Worm (Caenorhabditis elegans): Measurements from ENCODE around the gene str-171.

Gene str-171

DNA sequence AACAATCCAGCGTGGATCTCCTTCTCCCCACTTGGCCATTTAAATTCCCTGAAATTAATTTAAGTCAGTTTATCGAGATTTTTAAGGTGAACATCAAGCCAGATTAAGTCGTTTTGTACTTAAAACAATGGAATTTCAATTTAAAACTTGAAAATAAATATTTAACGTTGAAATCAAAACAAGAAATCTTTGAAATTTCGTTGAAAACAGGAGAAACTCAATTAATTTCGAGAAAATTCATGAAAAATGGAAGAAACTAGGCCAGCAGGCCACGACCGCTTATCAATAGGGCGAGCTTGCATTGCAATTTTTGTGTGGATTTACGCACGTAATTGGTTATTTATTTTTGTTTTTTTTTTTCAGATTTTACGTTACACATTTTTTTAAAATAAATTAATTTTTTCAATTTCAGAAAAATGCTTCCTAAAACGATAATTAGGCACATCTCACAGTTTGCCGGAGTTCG, 47.0 kb downstream of the str-171 start, which contains the start of the genes ahsa-1 and C01G10.7 (continued):
- TF ChIP-seq R02D3.7 (tag; optimal IDR thresholded peaks at IDR 0.05): peak; percentile 89
- no peak for TF ChIP-seq zip-2 (tag; optimal IDR thresholded peaks at IDR 0.05)
- TF ChIP-seq set-16 (GFP tag; IDR thresholded peaks at IDR 0.05): no peak
- peak; percentile 8 for TF ChIP-seq nhr-10 (tag; optimal IDR thresholded peaks at IDR 0.05)
- no peak for TF ChIP-seq lin-29 (GFP tag; IDR thresholded peaks at IDR 0.05)
- 0 out of 2 replicates have a peak, but pooled peaks have one; percentile 12 for TF ChIP-seq tag-97 (GFP tag; IDR thresholded peaks at IDR 0.05)
- TF ChIP-seq mdl-1 (tag; optimal IDR thresholded peaks at IDR 0.05): peak in 1 of 2 experiments; percentile 13
- peak; percentile 80 for TF ChIP-seq fkh-10 (GFP tag; optimal IDR thresholded peaks at IDR 0.05)
- TF ChIP-seq egl-43 (GFP tag; IDR thresholded peaks at IDR 0.05): no peak
- no peak for TF ChIP-seq sdz-12 (GFP tag; optimal IDR thresholded peaks at IDR 0.05)
- TF ChIP-seq ZK337.2 (GFP tag; IDR thresholded peaks at IDR 0.05): peak; percentile 91
- TF ChIP-seq ztf-7 (tag; optimal IDR thresholded peaks at IDR 0.05): peak; percentile 40
- TF ChIP-seq pha-4 (GFP tag; IDR thresholded peaks at IDR 0.05): peak; percentile 54; the same call in 1 of the 2 replicates
- peak; percentile 97 for TF ChIP-seq pha-4 (tag; optimal IDR thresholded peaks at IDR 0.05)
- no peak for TF ChIP-seq lin-39 (tag; optimal IDR thresholded peaks at IDR 0.05)
- TF ChIP-seq vab-7 (GFP tag; IDR thresholded peaks at IDR 0.05): peak; percentile 49; the same call in 1 of the 2 replicates
- no peak for TF ChIP-seq nhr-48 (tag; optimal IDR thresholded peaks at IDR 0.05)
- no peak for TF ChIP-seq zag-1 (tag; optimal IDR thresholded peaks at IDR 0.05)
- no peak for TF ChIP-seq gei-8 (GFP tag; optimal IDR thresholded peaks at IDR 0.05)
- TF ChIP-seq Y5F2A.4 (GFP tag; optimal IDR thresholded peaks at IDR 0.05): no peak
- peak; percentile 56 for TF ChIP-seq F49E8.2 (tag; optimal IDR thresholded peaks at IDR 0.05; ENCODE audit: borderline replicate concordance)
- no peak for TF ChIP-seq snpc-4 (tag; optimal IDR thresholded peaks at IDR 0.05)
- TF ChIP-seq F10B5.3 (tag; optimal IDR thresholded peaks at IDR 0.05): no peak
- TF ChIP-seq F37D6.2 (tag; optimal IDR thresholded peaks at IDR 0.05): peak; percentile 70
- TF ChIP-seq nhr-11 (tag; optimal IDR thresholded peaks at IDR 0.05): peak; percentile 66
- no peak for TF ChIP-seq dve-1 (tag; optimal IDR thresholded peaks at IDR 0.05; ENCODE audit: insufficient read depth)
- no peak for TF ChIP-seq zip-11 (GFP tag; IDR thresholded peaks at IDR 0.05)
- peak; percentile 58; the same call in 1 of the 2 replicates for TF ChIP-seq tra-1 (GFP tag; IDR thresholded peaks at IDR 0.05)
- peak; percentile 45 to 64; a peak in 2 of 4 replicates for TF ChIP-seq madf-5 (GFP tag; IDR thresholded peaks at IDR 0.05)
- TF ChIP-seq Y75B8A.6 (GFP tag; IDR thresholded peaks at IDR 0.05): no peak
- no peak for TF ChIP-seq nhr-237 (tag; optimal IDR thresholded peaks at IDR 0.05)
- TF ChIP-seq pqm-1 (tag; optimal IDR thresholded peaks at IDR 0.05): peak; percentile 72
- TF ChIP-seq nhr-111 (GFP tag; optimal IDR thresholded peaks at IDR 0.05): no peak
- TF ChIP-seq ceh-20 (GFP tag; IDR thresholded peaks at IDR 0.05): peak; percentile 67; the same call in 1 of the 2 replicates
- TF ChIP-seq hlh-30 (tag; optimal IDR thresholded peaks at IDR 0.05; ENCODE audit: insufficient read depth): no peak
- TF ChIP-seq nhr-42 (GFP tag; IDR thresholded peaks at IDR 0.05): peak; percentile 46; the same call in 1 of the 2 replicates
- no peak for TF ChIP-seq nhr-41 (GFP tag; IDR thresholded peaks at IDR 0.05)
- no peak for TF ChIP-seq unc-39 (tag; optimal IDR thresholded peaks at IDR 0.05)
- no peak for TF ChIP-seq daf-19 (GFP tag; conservative IDR thresholded peaks at IDR 0.05)
- peak; percentile 46 for TF ChIP-seq spr-1 (tag; optimal IDR thresholded peaks at IDR 0.05)
- TF ChIP-seq lin-15B (tag; optimal IDR thresholded peaks at IDR 0.05): peak; percentile 91
- TF ChIP-seq zfp-3 (GFP tag; conservative IDR thresholded peaks at IDR 0.05): 0 out of 2 replicates have a peak, but pooled peaks have one; percentile 32
- TF ChIP-seq madf-9 (GFP tag; conservative IDR thresholded peaks at IDR 0.05): peak; percentile 75
- no peak for TF ChIP-seq lin-1 (GFP tag; IDR thresholded peaks at IDR 0.05)
- peak; percentile 86 for TF ChIP-seq dmd-9 (GFP tag; IDR thresholded peaks at IDR 0.05)

All from whole organism, L4 larva.